Worm (Caenorhabditis elegans): ENCODE measurements around the gene pfd-4.

pfd-4 gene

ce11 chrIV:11340735-11341443, 25.9 kb downstream of the pfd-4 start:
- TF ChIP-seq ets-7 (tag; optimal IDR thresholded peaks at IDR 0.05), result no peak
- TF ChIP-seq hnd-1 (tag; optimal IDR thresholded peaks at IDR 0.05), result no peak
- 0 out of 2 replicates have a peak, but pooled peaks have one; percentile 18 for TF ChIP-seq sea-1 (GFP tag; conservative IDR thresholded peaks at IDR 0.05)

- no peak for TF ChIP-seq hnd-1 (tag; optimal IDR thresholded peaks at IDR 0.05)
- TF ChIP-seq ets-7 (tag; optimal IDR thresholded peaks at IDR 0.05), result no peak
- no peak for TF ChIP-seq F13C5.2 (tag; optimal IDR thresholded peaks at IDR 0.05)
- no peak for TF ChIP-seq pes-1 (GFP tag; IDR thresholded peaks at IDR 0.05)
- no peak for TF ChIP-seq tbx-37 (GFP tag; conservative IDR thresholded peaks at IDR 0.05)
- no peak for TF ChIP-seq tra-4 (tag; optimal IDR thresholded peaks at IDR 0.05)
- TF ChIP-seq tbx-11 (GFP tag; IDR thresholded peaks at IDR 0.05), result no peak
- no peak for TF ChIP-seq ceh-36 (tag; optimal IDR thresholded peaks at IDR 0.05)
Observed at ce11 chrIV:11344288-11344687, 29.3 kb downstream of the pfd-4 start.

DNA sequence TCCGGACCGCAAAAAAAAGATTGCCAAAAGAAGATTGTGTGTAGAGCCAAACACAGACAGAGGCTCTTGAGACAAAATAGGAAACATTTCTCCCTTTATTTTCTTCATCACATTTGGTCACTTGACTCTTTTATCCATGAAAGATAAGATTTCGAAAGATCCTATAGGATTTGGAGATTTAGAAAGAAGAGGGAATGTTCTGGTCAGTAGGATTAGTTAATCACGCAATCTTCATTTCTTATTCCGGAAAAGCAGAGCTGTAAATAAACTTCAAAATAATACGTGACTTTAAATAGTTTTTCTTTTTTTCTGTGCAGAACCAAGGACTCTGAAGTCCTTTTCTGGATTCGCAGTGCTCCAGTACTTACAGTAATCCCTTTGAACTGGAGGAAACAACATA, 32.3 kb downstream of the pfd-4 start:
- TF ChIP-seq ceh-13 (GFP tag; optimal IDR thresholded peaks at IDR 0.05) (no peak), scrt-1 (GFP tag; IDR thresholded peaks at IDR 0.05) (no peak), hmbx-1 (tag; optimal IDR thresholded peaks at IDR 0.05) (no peak), ama-1 (optimal IDR thresholded peaks at IDR 0.05) (no peak), tra-4 (tag; optimal IDR thresholded peaks at IDR 0.05) (no peak), B0310.2 (tag; optimal IDR thresholded peaks at IDR 0.05) (no peak), pes-1 (GFP tag; IDR thresholded peaks at IDR 0.05) (no peak), ets-7 (tag; optimal IDR thresholded peaks at IDR 0.05) (no peak), F13C5.2 (tag; optimal IDR thresholded peaks at IDR 0.05) (no peak), aly-1 (tag; optimal IDR thresholded peaks at IDR 0.05) (no peak), ceh-36 (tag; optimal IDR thresholded peaks at IDR 0.05) (no peak), hnd-1 (tag; optimal IDR thresholded peaks at IDR 0.05) (no peak), tbx-37 (GFP tag; conservative IDR thresholded peaks at IDR 0.05) (no peak), tbx-11 (GFP tag; IDR thresholded peaks at IDR 0.05) (no peak), sea-1 (GFP tag; conservative IDR thresholded peaks at IDR 0.05) (no peak)

DNA sequence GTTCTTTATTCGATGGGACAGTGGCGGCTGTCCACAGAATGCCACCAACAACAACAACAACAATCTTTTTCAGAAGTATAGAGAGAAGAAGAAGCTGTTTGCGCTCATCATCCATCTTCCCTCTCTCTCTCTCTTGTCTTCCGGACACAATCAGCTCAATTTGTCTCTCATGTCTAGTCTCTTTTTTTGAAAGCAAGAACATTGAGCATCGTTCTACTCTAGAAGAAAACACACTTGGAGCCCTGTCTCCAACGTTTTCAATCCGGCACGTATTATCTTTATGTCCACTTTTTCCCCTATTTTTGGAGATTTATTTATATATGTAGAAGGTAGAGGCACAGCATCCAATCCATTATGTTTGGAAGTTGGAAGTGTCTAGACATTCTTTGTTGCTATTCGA, 33.8 kb downstream of the pfd-4 start:
- TF ChIP-seq flt-1 (GFP tag; IDR thresholded peaks at IDR 0.05), result no peak
- no peak for TF ChIP-seq ceh-36 (tag; optimal IDR thresholded peaks at IDR 0.05)
- no peak for TF ChIP-seq tbx-11 (GFP tag; IDR thresholded peaks at IDR 0.05)
- TF ChIP-seq hnd-1 (tag; optimal IDR thresholded peaks at IDR 0.05), result no peak
- no peak for TF ChIP-seq tra-4 (tag; optimal IDR thresholded peaks at IDR 0.05)
- TF ChIP-seq aly-1 (tag; optimal IDR thresholded peaks at IDR 0.05), result no peak
- TF ChIP-seq scrt-1 (GFP tag; IDR thresholded peaks at IDR 0.05), result no peak
- TF ChIP-seq B0310.2 (tag; optimal IDR thresholded peaks at IDR 0.05), result no peak
- no peak for TF ChIP-seq tbx-37 (GFP tag; conservative IDR thresholded peaks at IDR 0.05)
- no peak for TF ChIP-seq F13C5.2 (tag; optimal IDR thresholded peaks at IDR 0.05)
- TF ChIP-seq pes-1 (GFP tag; IDR thresholded peaks at IDR 0.05), result no peak
- TF ChIP-seq ceh-13 (GFP tag; optimal IDR thresholded peaks at IDR 0.05), result no peak
- TF ChIP-seq hmbx-1 (tag; optimal IDR thresholded peaks at IDR 0.05), result no peak

DNA sequence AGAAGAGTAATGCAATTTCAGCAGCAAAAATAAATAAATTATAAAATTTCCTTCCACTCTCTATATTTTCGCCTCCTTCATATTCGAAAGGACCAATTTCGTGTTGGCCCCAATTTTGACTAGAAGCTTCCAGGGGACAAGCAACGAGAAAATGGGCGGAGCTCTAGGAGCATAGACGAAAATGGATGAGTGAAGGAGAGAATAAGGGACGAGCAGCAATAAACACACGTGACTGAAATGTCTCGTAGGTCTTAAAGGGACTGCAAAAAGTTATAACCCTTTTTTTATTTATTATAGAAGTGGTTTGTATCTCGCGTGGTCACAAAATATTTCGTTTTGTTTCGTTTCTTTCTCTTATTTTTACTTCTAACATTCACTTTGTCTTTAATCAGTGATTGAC, 34.7 kb downstream of the pfd-4 start:
- TF ChIP-seq flt-1 (GFP tag; IDR thresholded peaks at IDR 0.05), result no peak
- TF ChIP-seq aly-1 (tag; optimal IDR thresholded peaks at IDR 0.05), result no peak

DNA sequence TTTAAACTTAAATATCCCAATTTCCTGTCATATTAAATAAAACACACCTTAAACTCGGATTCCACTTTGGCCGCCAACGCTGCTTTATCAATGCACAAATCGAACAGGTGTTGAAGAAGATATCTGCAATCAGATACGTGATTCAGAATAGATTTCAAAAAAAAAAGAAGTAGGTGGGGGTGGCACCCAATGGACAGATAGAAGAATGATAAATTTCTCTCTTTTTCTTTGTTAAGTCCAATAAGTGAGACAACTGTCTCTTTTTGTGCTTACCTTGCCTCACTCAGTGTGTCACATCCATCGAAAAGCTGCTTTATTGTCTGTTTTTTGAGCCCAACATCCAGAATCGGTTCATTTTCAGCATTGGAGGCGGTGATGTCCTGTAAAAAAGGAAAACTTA, 35.8 kb downstream of the pfd-4 start:
- TF ChIP-seq aly-1 (tag; optimal IDR thresholded peaks at IDR 0.05) (no peak), ama-1 (optimal IDR thresholded peaks at IDR 0.05) (no peak), tra-4 (tag; optimal IDR thresholded peaks at IDR 0.05) (no peak)

DNA sequence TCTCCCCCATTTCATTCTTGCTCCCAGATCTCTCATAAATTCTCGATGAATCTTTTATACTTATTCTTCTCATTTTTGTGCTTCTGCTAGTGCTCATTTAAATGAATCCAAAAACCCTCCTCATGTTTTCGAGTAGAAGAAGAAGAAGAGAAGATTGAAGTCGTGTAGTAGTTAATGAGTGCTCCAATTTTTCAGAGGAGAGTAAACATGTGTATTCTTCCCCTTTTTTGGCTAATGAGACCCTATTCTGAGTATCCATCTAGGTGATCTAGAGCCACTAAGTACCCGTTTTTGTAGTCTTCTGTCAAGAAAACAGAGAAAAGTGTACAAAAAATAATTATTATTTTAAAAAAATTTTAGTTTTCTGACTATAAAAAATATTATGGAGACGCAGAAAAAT, 36.6 kb downstream of the pfd-4 start:
- TF ChIP-seq ceh-13 (GFP tag; optimal IDR thresholded peaks at IDR 0.05) (no peak), hnd-1 (tag; optimal IDR thresholded peaks at IDR 0.05) (no peak), tbx-11 (GFP tag; IDR thresholded peaks at IDR 0.05) (no peak), scrt-1 (GFP tag; IDR thresholded peaks at IDR 0.05) (no peak), sea-1 (GFP tag; conservative IDR thresholded peaks at IDR 0.05) (no peak), ama-1 (optimal IDR thresholded peaks at IDR 0.05) (no peak), pes-1 (GFP tag; IDR thresholded peaks at IDR 0.05) (no peak), B0310.2 (tag; optimal IDR thresholded peaks at IDR 0.05) (no peak), hmbx-1 (tag; optimal IDR thresholded peaks at IDR 0.05) (no peak), F13C5.2 (tag; optimal IDR thresholded peaks at IDR 0.05) (no peak), aly-1 (tag; optimal IDR thresholded peaks at IDR 0.05) (no peak)

DNA sequence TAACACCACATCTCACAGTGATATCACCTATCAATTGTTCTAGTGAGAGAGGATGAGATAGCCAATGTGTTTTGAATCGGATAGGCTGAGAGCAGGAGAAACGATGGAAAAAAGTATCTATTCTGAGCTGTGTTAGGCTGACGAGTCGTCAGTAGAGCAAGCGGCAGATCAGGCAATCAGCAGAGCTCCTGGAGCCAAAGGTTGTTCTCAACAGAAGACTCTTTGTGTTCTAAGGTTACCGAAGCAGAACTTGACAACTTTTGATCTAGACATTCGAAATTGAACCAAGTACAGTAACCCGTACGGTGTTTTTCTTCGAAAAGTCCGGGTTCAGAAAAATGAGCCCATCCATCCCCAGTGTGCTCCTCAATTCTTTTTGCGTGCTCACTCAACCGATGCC, 37.8 kb downstream of the pfd-4 start:
- TF ChIP-seq ama-1 (optimal IDR thresholded peaks at IDR 0.05), result no peak
- TF ChIP-seq hmbx-1 (tag; optimal IDR thresholded peaks at IDR 0.05), result no peak
- no peak for TF ChIP-seq tra-4 (tag; optimal IDR thresholded peaks at IDR 0.05)
- TF ChIP-seq F13C5.2 (tag; optimal IDR thresholded peaks at IDR 0.05), result no peak
- TF ChIP-seq ceh-36 (tag; optimal IDR thresholded peaks at IDR 0.05), result no peak
- no peak for TF ChIP-seq hmg-4 (GFP tag; optimal IDR thresholded peaks at IDR 0.05)
- no peak for TF ChIP-seq ets-7 (tag; optimal IDR thresholded peaks at IDR 0.05)
- no peak for TF ChIP-seq ceh-13 (GFP tag; optimal IDR thresholded peaks at IDR 0.05)
- TF ChIP-seq sea-1 (GFP tag; conservative IDR thresholded peaks at IDR 0.05), result no peak
- no peak for TF ChIP-seq hnd-1 (tag; optimal IDR thresholded peaks at IDR 0.05)
- no peak for TF ChIP-seq aly-1 (tag; optimal IDR thresholded peaks at IDR 0.05)
- no peak for TF ChIP-seq B0310.2 (tag; optimal IDR thresholded peaks at IDR 0.05)
- no peak for TF ChIP-seq tbx-37 (GFP tag; conservative IDR thresholded peaks at IDR 0.05)
- no peak for TF ChIP-seq scrt-1 (GFP tag; IDR thresholded peaks at IDR 0.05)
- TF ChIP-seq pes-1 (GFP tag; IDR thresholded peaks at IDR 0.05), result no peak
- no peak for TF ChIP-seq flt-1 (GFP tag; IDR thresholded peaks at IDR 0.05)

Data from whole organism, early embryonic.